Fruit fly (Drosophila melanogaster): Measurements from ENCODE around the gene Atg4a.
A peak's percentile ranks its signal among the peaks of the same experiment; 100 is the strongest.

Gene Atg4a

DNA sequence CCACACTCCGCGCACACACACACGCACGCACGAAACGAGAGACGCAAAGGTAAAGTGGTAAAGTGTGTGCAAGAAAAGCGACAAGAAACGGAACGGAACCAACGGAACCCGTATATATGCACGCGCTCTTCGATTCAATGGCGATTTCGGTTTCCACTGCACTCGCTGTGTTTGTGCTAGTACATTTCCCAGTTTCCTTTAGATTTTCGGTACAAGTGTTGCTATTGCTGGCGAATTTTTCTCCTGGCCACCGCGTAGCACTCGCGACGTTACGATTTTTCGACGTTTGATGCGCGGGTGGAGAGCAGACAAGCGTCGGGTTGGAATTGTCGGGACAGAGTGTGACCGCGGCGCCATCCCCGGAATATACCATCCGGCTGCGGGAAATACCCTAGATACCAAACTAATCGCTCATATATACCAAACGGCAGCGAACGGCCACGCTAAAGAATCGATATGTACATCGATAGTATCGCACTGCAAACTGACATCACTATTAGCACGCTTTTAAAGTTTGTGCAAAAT, 3.2 kb upstream of the Atg4a start, which contains the start of the genes S and ast (continued):
- peak; percentile 93 for TF ChIP-seq dm (GFP tag; optimal IDR thresholded peaks at IDR 0.05)
- TF ChIP-seq crp (GFP tag; optimal IDR thresholded peaks at IDR 0.05) = peak in 1 of 2 experiments; percentile 15
- peak; percentile 82 for TF ChIP-seq Sin3A (optimal IDR thresholded peaks at IDR 0.05)
- TF ChIP-seq CG17359 (tag; optimal IDR thresholded peaks at IDR 0.05) = no peak
- TF ChIP-seq CG1529 (GFP tag; optimal IDR thresholded peaks at IDR 0.05) = no peak
- TF ChIP-seq CG1024 (GFP tag; IDR thresholded peaks at IDR 0.05) = no peak
- peak; percentile 6 for TF ChIP-seq shn (GFP tag; optimal IDR thresholded peaks at IDR 0.05)
- peak; percentile 37 for TF ChIP-seq CG3065 (GFP tag; optimal IDR thresholded peaks at IDR 0.05)
- no peak for TF ChIP-seq CG15073 (GFP tag; optimal IDR thresholded peaks at IDR 0.05)
- peak; percentile 52 for TF ChIP-seq chn (GFP tag; optimal IDR thresholded peaks at IDR 0.05)
- peak; percentile 64 for TF ChIP-seq CG17186 (GFP tag; optimal IDR thresholded peaks at IDR 0.05)
- peak; percentile 44 for TF ChIP-seq D (optimal IDR thresholded peaks at IDR 0.05)
- TF ChIP-seq D (GFP tag; optimal IDR thresholded peaks at IDR 0.05) = peak; percentile 25
- TF ChIP-seq CG17912 (GFP tag; optimal IDR thresholded peaks at IDR 0.05) = peak; percentile 20
- TF ChIP-seq tap (tag; optimal IDR thresholded peaks at IDR 0.05) = no peak
- TF ChIP-seq Scr (GFP tag; IDR thresholded peaks at IDR 0.05; ENCODE audit: partially characterized antibody) = peak; percentile 97
- no peak for TF ChIP-seq Neu2 (GFP tag; optimal IDR thresholded peaks at IDR 0.05; ENCODE audit: borderline replicate concordance)
- TF ChIP-seq CG9876 (GFP tag; optimal IDR thresholded peaks at IDR 0.05) = peak; percentile 40
- no peak for TF ChIP-seq cad (GFP tag; optimal IDR thresholded peaks at IDR 0.05)
- TF ChIP-seq CG12236 (GFP tag; optimal IDR thresholded peaks at IDR 0.05) = no peak
- TF ChIP-seq Usf (GFP tag; optimal IDR thresholded peaks at IDR 0.05) = no peak
- TF ChIP-seq pfk (GFP tag; optimal IDR thresholded peaks at IDR 0.05) = peak; percentile 73
- peak in 1 of 2 experiments; percentile 31 for TF ChIP-seq bsh (GFP tag; optimal IDR thresholded peaks at IDR 0.05)
- TF ChIP-seq grn (GFP tag; optimal IDR thresholded peaks at IDR 0.05) = no peak
- TF ChIP-seq cas (GFP tag; IDR thresholded peaks at IDR 0.05) = 0 out of 2 replicates have a peak, but pooled peaks have one; percentile 26
- peak; percentile 44 for TF ChIP-seq mam (GFP tag; optimal IDR thresholded peaks at IDR 0.05)
- TF ChIP-seq seq (GFP tag; IDR thresholded peaks at IDR 0.05) = no peak
- 0 out of 2 replicates have a peak, but pooled peaks have one; percentile 8 for TF ChIP-seq stc (GFP tag; IDR thresholded peaks at IDR 0.05)
- no peak for TF ChIP-seq CoRest (tag; optimal IDR thresholded peaks at IDR 0.05)
- TF ChIP-seq oc (tag; optimal IDR thresholded peaks at IDR 0.05) = no peak
- peak in 1 of 2 experiments; percentile 52 for TF ChIP-seq Pdp1 (GFP tag; optimal IDR thresholded peaks at IDR 0.05)
- no peak for TF ChIP-seq Hmx (GFP tag; optimal IDR thresholded peaks at IDR 0.05)
- peak; percentile 95 for TF ChIP-seq CG14860 (GFP tag; IDR thresholded peaks at IDR 0.05; ENCODE audit: partially characterized antibody)
- TF ChIP-seq CG7987 (GFP tag; optimal IDR thresholded peaks at IDR 0.05) = peak; percentile 68
- peak; percentile 36 for TF ChIP-seq CG6765 (GFP tag; optimal IDR thresholded peaks at IDR 0.05)
- TF ChIP-seq psq (GFP tag; optimal IDR thresholded peaks at IDR 0.05) = peak; percentile 32
- no peak for TF ChIP-seq aop (GFP tag; IDR thresholded peaks at IDR 0.05)
- peak; percentile 34 for TF ChIP-seq HLH54F (GFP tag; optimal IDR thresholded peaks at IDR 0.05)
- no peak for TF ChIP-seq CG10431 (GFP tag; optimal IDR thresholded peaks at IDR 0.05)
- TF ChIP-seq crc (GFP tag; optimal IDR thresholded peaks at IDR 0.05) = no peak
- no peak for TF ChIP-seq Abd-B (GFP tag; optimal IDR thresholded peaks at IDR 0.05)
- TF ChIP-seq pros (GFP tag; optimal IDR thresholded peaks at IDR 0.05) = peak; percentile 49
- TF ChIP-seq CG4328 (GFP tag; optimal IDR thresholded peaks at IDR 0.05) = no peak
- TF ChIP-seq toy (GFP tag; IDR thresholded peaks at IDR 0.05) = no peak
- TF ChIP-seq CG30431 (GFP tag; optimal IDR thresholded peaks at IDR 0.05) = no peak
- no peak for TF ChIP-seq Atf3 (GFP tag; optimal IDR thresholded peaks at IDR 0.05)
- peak; percentile 69 for TF ChIP-seq trem (tag; optimal IDR thresholded peaks at IDR 0.05)
- TF ChIP-seq Sry-β (GFP tag; optimal IDR thresholded peaks at IDR 0.05) = no peak
- TF ChIP-seq CG10267 (tag; optimal IDR thresholded peaks at IDR 0.05) = peak; percentile 50
- TF ChIP-seq lab (GFP tag; optimal IDR thresholded peaks at IDR 0.05) = no peak
- no peak for TF ChIP-seq cato (GFP tag; optimal IDR thresholded peaks at IDR 0.05; ENCODE audit: borderline replicate concordance)

All from whole organism, embryonic.